Worm (Caenorhabditis elegans): Measurements from ENCODE around the gene hcp-1.

Gene hcp-1

ce11 chrV:6614152-6614734 lies 20.2 kb downstream of the hcp-1 start, which contains the start of gene cpr-4 (continued):
- no peak for TF ChIP-seq ztf-11 (tag; optimal IDR thresholded peaks at IDR 0.05)
- TF ChIP-seq dmd-8 (GFP tag; IDR thresholded peaks at IDR 0.05): no peak
- TF ChIP-seq snpc-4 (tag; optimal IDR thresholded peaks at IDR 0.05): no peak
- no peak for TF ChIP-seq nhr-111 (GFP tag; optimal IDR thresholded peaks at IDR 0.05)
- TF ChIP-seq hlh-30 (tag; optimal IDR thresholded peaks at IDR 0.05; ENCODE audit: insufficient read depth): peak; percentile 74
- no peak for TF ChIP-seq madf-9 (GFP tag; conservative IDR thresholded peaks at IDR 0.05)
- no peak for TF ChIP-seq D1046.2 (GFP tag; IDR thresholded peaks at IDR 0.05)
- TF ChIP-seq php-3 (GFP tag; IDR thresholded peaks at IDR 0.05): peak; percentile 28; the same call in 1 of the 2 replicates
- no peak for TF ChIP-seq lsy-2 (tag; optimal IDR thresholded peaks at IDR 0.05)
- no peak for TF ChIP-seq nhr-6 (tag; optimal IDR thresholded peaks at IDR 0.05)
- TF ChIP-seq unc-39 (tag; optimal IDR thresholded peaks at IDR 0.05): no peak
- TF ChIP-seq mxl-2 (GFP tag; conservative IDR thresholded peaks at IDR 0.05): no peak
- no peak for TF ChIP-seq F37D6.2 (tag; optimal IDR thresholded peaks at IDR 0.05)
- no peak for TF ChIP-seq lin-29 (GFP tag; IDR thresholded peaks at IDR 0.05)
- TF ChIP-seq nhr-77 (tag; optimal IDR thresholded peaks at IDR 0.05): peak; percentile 88
- peak; percentile 38 for TF ChIP-seq mes-2 (tag; optimal IDR thresholded peaks at IDR 0.05; ENCODE audit: poor library complexity, severe bottlenecking)
- TF ChIP-seq fos-1 (tag; optimal IDR thresholded peaks at IDR 0.05): peak; percentile 8
- TF ChIP-seq nhr-102 (tag; optimal IDR thresholded peaks at IDR 0.05): peak; percentile 74
- no peak for TF ChIP-seq ces-1 (GFP tag; optimal IDR thresholded peaks at IDR 0.05)
- no peak for TF ChIP-seq zag-1 (tag; optimal IDR thresholded peaks at IDR 0.05)
- 0 out of 2 replicates have a peak, but pooled peaks have one; percentile 39 for TF ChIP-seq pha-4 (GFP tag; IDR thresholded peaks at IDR 0.05)
- no peak for TF ChIP-seq pha-4 (tag; optimal IDR thresholded peaks at IDR 0.05)
- TF ChIP-seq lim-7 (GFP tag; IDR thresholded peaks at IDR 0.05): no peak
- peak in 1 of 2 experiments; percentile 96 for TF ChIP-seq unc-62 (GFP tag; optimal IDR thresholded peaks at IDR 0.05 in 1 of 2)
- TF ChIP-seq unc-62 (tag; optimal IDR thresholded peaks at IDR 0.05): no peak

ce11 chrV:6614968-6615367 lies 21.0 kb downstream of the hcp-1 start:
- no peak for TF ChIP-seq lin-1 (GFP tag; IDR thresholded peaks at IDR 0.05)
- TF ChIP-seq aha-1 (tag): peak; percentile 74
- no peak for TF ChIP-seq spr-1 (tag; optimal IDR thresholded peaks at IDR 0.05)
- TF ChIP-seq set-16 (GFP tag; IDR thresholded peaks at IDR 0.05): peak; percentile 73

- TF ChIP-seq F26F4.8 (GFP tag; conservative IDR thresholded peaks at IDR 0.05): no peak
- TF ChIP-seq dpl-1 (GFP tag; optimal IDR thresholded peaks at IDR 0.05): no peak
- TF ChIP-seq nhr-28 (tag; optimal IDR thresholded peaks at IDR 0.05): peak; percentile 95
- TF ChIP-seq rbr-2 (tag; optimal IDR thresholded peaks at IDR 0.05): no peak
- TF ChIP-seq hmg-1.1 (GFP tag; IDR thresholded peaks at IDR 0.05): no peak
- TF ChIP-seq dmd-8 (GFP tag; IDR thresholded peaks at IDR 0.05): no peak
- no peak for TF ChIP-seq mxl-3 (GFP tag; optimal IDR thresholded peaks at IDR 0.05)
- no peak for TF ChIP-seq R02D3.7 (tag; optimal IDR thresholded peaks at IDR 0.05)
- no peak for TF ChIP-seq pha-4 (GFP tag; IDR thresholded peaks at IDR 0.05)
- no peak for TF ChIP-seq pha-4 (tag; optimal IDR thresholded peaks at IDR 0.05)
- no peak for TF ChIP-seq hlh-11 (tag; optimal IDR thresholded peaks at IDR 0.05)
- TF ChIP-seq dmd-6 (GFP tag; IDR thresholded peaks at IDR 0.05): peak; percentile 46; the same call in 1 of the 2 replicates
- no peak for TF ChIP-seq daf-16 (GFP tag; optimal IDR thresholded peaks at IDR 0.05)
- TF ChIP-seq daf-16 (tag; optimal IDR thresholded peaks at IDR 0.05): peak; percentile 88
- TF ChIP-seq lin-29 (GFP tag; IDR thresholded peaks at IDR 0.05): no peak
- TF ChIP-seq zfp-2 (tag; optimal IDR thresholded peaks at IDR 0.05): no peak
- TF ChIP-seq mdt-29 (GFP tag; IDR thresholded peaks at IDR 0.05): no peak
- no peak for TF ChIP-seq nhr-25 (tag; optimal IDR thresholded peaks at IDR 0.05; ENCODE audit: borderline replicate concordance, insufficient read depth)
- TF ChIP-seq nhr-111 (GFP tag; optimal IDR thresholded peaks at IDR 0.05): no peak
- no peak for TF ChIP-seq ceh-20 (GFP tag; IDR thresholded peaks at IDR 0.05)
- peak; percentile 52 for TF ChIP-seq pqm-1 (tag; optimal IDR thresholded peaks at IDR 0.05)
Observed at ce11 chrV:6616294-6616693, 22.3 kb downstream of the hcp-1 start.

Measured in whole organism, L4 larva.